Fruit fly (Drosophila melanogaster): ENCODE results near the gene bcn92.

DNA sequence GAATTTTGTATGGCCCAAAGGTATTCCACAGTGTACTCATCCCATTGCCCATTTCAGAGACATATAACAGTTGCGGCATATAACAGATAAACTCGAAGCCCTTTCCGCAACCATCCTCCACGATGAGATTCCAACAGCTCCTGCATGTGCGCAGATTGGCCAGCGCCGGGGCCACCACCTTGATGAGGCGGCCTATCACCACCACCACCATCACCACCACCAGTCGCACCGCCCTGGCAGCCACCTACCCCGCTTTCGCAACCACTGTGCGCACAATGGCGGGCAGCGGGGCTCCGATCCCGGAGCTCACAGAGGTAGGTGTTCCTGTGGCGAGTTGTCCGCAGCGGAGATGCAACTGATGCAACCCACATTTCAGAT lies 6.5 kb downstream of the bcn92 start:
- TF ChIP-seq CG6808 (GFP tag; optimal IDR thresholded peaks at IDR 0.05) (no peak), Sox15 (GFP tag; optimal IDR thresholded peaks at IDR 0.05) (no peak), ss (GFP tag; optimal IDR thresholded peaks at IDR 0.05) (no peak), CG6276 (GFP tag; optimal IDR thresholded peaks at IDR 0.05) (no peak), Gug (GFP tag; IDR thresholded peaks at IDR 0.05) (no peak), Met (GFP tag; optimal IDR thresholded peaks at IDR 0.05) (no peak), fd85E (GFP tag; optimal IDR thresholded peaks at IDR 0.05) (no peak), CG8119 (GFP tag; IDR thresholded peaks at IDR 0.05) (no peak), CG16779 (tag; optimal IDR thresholded peaks at IDR 0.05) (no peak), vri (GFP tag; optimal IDR thresholded peaks at IDR 0.05) (no peak), CG9139 (GFP tag; optimal IDR thresholded peaks at IDR 0.05) (no peak), CG31627 (GFP tag; optimal IDR thresholded peaks at IDR 0.05) (no peak)

All from whole organism, prepupa.